Worm (Caenorhabditis elegans) whole organism, midembryonic: ENCODE measurements around the gene zip-7.
"Not testable (repeated sequence)": the region's sequence is repeated elsewhere in the genome, so short reads cannot be mapped to it uniquely, and the experiment has no call there.

Experiments
- T22C8.4 ChIP-seq: fragments of 200-800 bp; sonication (Bioruptor generic); IDR thresholded peaks from 2 replicates; pipeline ENCODE4 v1.3.6; 2022; ENCODE audit warnings: missing genetic modification characterization, missing compliant biosample characterization
- cog-1 ChIP-seq: sonication (generic microtip); optimal IDR thresholded peaks from 2 replicates; lab custom pipeline; 2016; ENCODE audit warnings: missing genetic modification characterization, missing compliant biosample characterization
- flt-1 ChIP-seq: fragments of 200-800 bp; sonication (Bioruptor generic); IDR thresholded peaks from 2 replicates; pipeline ENCODE4 v1.3.6; 2022; ENCODE audit warnings: missing genetic modification characterization, missing compliant biosample characterization
- klf-2 ChIP-seq: fragments of 200-800 bp; sonication (Bioruptor generic); conservative IDR thresholded peaks from 2 replicates; pipeline ENCODE4 v1.3.6; 2022; ENCODE audit warnings: missing genetic modification reagents, missing genetic modification characterization, missing compliant biosample characterization
- med-1 ChIP-seq: sonication (generic microtip); optimal IDR thresholded peaks from 2 replicates; lab custom pipeline; 2017; ENCODE audit warnings: missing genetic modification characterization, mild to moderate bottlenecking, missing compliant biosample characterization, antibody characterized with exemption, missing genetic modification reagents; ENCODE audit not compliant: insufficient read depth
- ref-1 ChIP-seq: fragments of 200-800 bp; sonication (Bioruptor generic); conservative IDR thresholded peaks from 2 replicates; pipeline ENCODE4 v1.3.6; 2022; ENCODE audit warnings: missing genetic modification reagents, missing genetic modification characterization, missing compliant biosample characterization
- tab-1 ChIP-seq: fragments of 200-800 bp; sonication (Bioruptor generic); IDR thresholded peaks from 2 replicates; pipeline ENCODE4 v1.3.6; 2022; ENCODE audit warnings: missing genetic modification characterization, missing compliant biosample characterization
- ztf-23 ChIP-seq: fragments of 200-800 bp; sonication (Bioruptor generic); IDR thresholded peaks from 2 replicates; pipeline ENCODE4 v1.3.6; 2022; ENCODE audit warnings: missing genetic modification reagents, missing genetic modification characterization, missing compliant biosample characterization
- ztf-29 ChIP-seq: fragments of 200-800 bp; sonication (Bioruptor generic); IDR thresholded peaks from 2 replicates; pipeline ENCODE4 v1.3.6; 2022; ENCODE audit warnings: missing genetic modification reagents, missing genetic modification characterization, missing compliant biosample characterization

The zip-7 gene

ce11 chrIV:16505632-16506203, at the start of gene zip-7:
Gene zip-7, minus strand, starts transcription at chrIV:16505682.
- TF ChIP-seq ztf-29 (GFP tag; lab: Robert Waterston, UW) (no peak), ztf-23 (GFP tag; lab: Robert Waterston, UW) (no peak), flt-1 (no peak), tab-1 (GFP tag; lab: Robert Waterston, UW) (no peak)

- TF ChIP-seq flt-1 (no peak), ref-1 (GFP tag; lab: Robert Waterston, UW) (no peak), tab-1 (GFP tag; lab: Robert Waterston, UW) (no peak), klf-2 (no peak), cog-1 (tag; lab: Kevin White, UChicago) (no peak), med-1 (no peak), T22C8.4 (GFP tag; lab: Robert Waterston, UW) (no peak), ztf-29 (GFP tag; lab: Robert Waterston, UW) (no peak), ztf-23 (GFP tag; lab: Robert Waterston, UW) (no peak)
Observed at ce11 chrIV:16551457-16551856, 46.0 kb upstream of the zip-7 start.

ce11 chrIV:16542649-16543048, 37.2 kb upstream of the zip-7 start, which contains the start of gene uroc-1:
Gene uroc-1, minus strand, starts transcription at chrIV:16542749.
- TF ChIP-seq ztf-23 (GFP tag; lab: Robert Waterston, UW) (no peak), cog-1 (tag; lab: Kevin White, UChicago) (no peak), klf-2 (no peak), flt-1 (no peak), tab-1 (GFP tag; lab: Robert Waterston, UW) (no peak), med-1 (no peak), ztf-29 (GFP tag; lab: Robert Waterston, UW) (no peak), T22C8.4 (GFP tag; lab: Robert Waterston, UW) (no peak), ref-1 (GFP tag; lab: Robert Waterston, UW) (no peak)

ce11 chrIV:16540540-16540939, 35.1 kb upstream of the zip-7 start:
- TF ChIP-seq T22C8.4 (GFP tag; lab: Robert Waterston, UW) (no peak), ztf-29 (GFP tag; lab: Robert Waterston, UW) (no peak), flt-1 (no peak), tab-1 (GFP tag; lab: Robert Waterston, UW) (no peak)

ce11 chrIV:16534900-16535299, 29.4 kb upstream of the zip-7 start:
- no peak for TF ChIP-seq med-1
- TF ChIP-seq klf-2 = no peak
- TF ChIP-seq tab-1 (GFP tag; lab: Robert Waterston, UW) = no peak
- no peak for TF ChIP-seq ztf-23 (GFP tag; lab: Robert Waterston, UW)

- TF ChIP-seq ztf-29 (GFP tag; lab: Robert Waterston, UW) = no peak
- TF ChIP-seq T22C8.4 (GFP tag; lab: Robert Waterston, UW) = no peak
- no peak for TF ChIP-seq tab-1 (GFP tag; lab: Robert Waterston, UW)
- no peak for TF ChIP-seq flt-1
- no peak for TF ChIP-seq klf-2
- TF ChIP-seq ztf-23 (GFP tag; lab: Robert Waterston, UW) = no peak
- TF ChIP-seq med-1 = no peak
- TF ChIP-seq ref-1 (GFP tag; lab: Robert Waterston, UW) = no peak
- TF ChIP-seq cog-1 (tag; lab: Kevin White, UChicago) = no peak
Observed at ce11 chrIV:16533361-16533760, 27.9 kb upstream of the zip-7 start, which contains the start of gene Y51H4A.6. Gene Y51H4A.6, plus strand, starts transcription at chrIV:16533661.

- no peak for TF ChIP-seq ztf-23 (GFP tag; lab: Robert Waterston, UW)
- TF ChIP-seq flt-1 = no peak
- no peak for TF ChIP-seq cog-1 (tag; lab: Kevin White, UChicago)
- no peak for TF ChIP-seq med-1
- no peak for TF ChIP-seq klf-2
- no peak for TF ChIP-seq tab-1 (GFP tag; lab: Robert Waterston, UW)
- TF ChIP-seq ztf-29 (GFP tag; lab: Robert Waterston, UW) = no peak
- no peak for TF ChIP-seq ref-1 (GFP tag; lab: Robert Waterston, UW)
- TF ChIP-seq T22C8.4 (GFP tag; lab: Robert Waterston, UW) = no peak
Observed at ce11 chrIV:16528375-16528774, 22.9 kb upstream of the zip-7 start, which contains the start of gene Y51H4A.937. Gene Y51H4A.937, plus strand, starts transcription at chrIV:16528675.

- TF ChIP-seq flt-1 (no peak), med-1 (no peak), tab-1 (GFP tag; lab: Robert Waterston, UW) (no peak), cog-1 (tag; lab: Kevin White, UChicago) (no peak)
Observed at ce11 chrIV:16526038-16526437, 20.6 kb upstream of the zip-7 start, which contains the start of gene Y51H4A.5. Gene Y51H4A.5, minus strand, starts transcription at chrIV:16526138.

- TF ChIP-seq ztf-29 (GFP tag; lab: Robert Waterston, UW) = no peak
- TF ChIP-seq flt-1 = no peak
- no peak for TF ChIP-seq ref-1 (GFP tag; lab: Robert Waterston, UW)
- TF ChIP-seq tab-1 (GFP tag; lab: Robert Waterston, UW) = no peak
- no peak for TF ChIP-seq T22C8.4 (GFP tag; lab: Robert Waterston, UW)
- TF ChIP-seq ztf-23 (GFP tag; lab: Robert Waterston, UW) = no peak
- no peak for TF ChIP-seq cog-1 (tag; lab: Kevin White, UChicago)
- no peak for TF ChIP-seq med-1
- TF ChIP-seq klf-2 = no peak
Observed at ce11 chrIV:16525018-16525417, 19.5 kb upstream of the zip-7 start.

- TF ChIP-seq cog-1 (tag; lab: Kevin White, UChicago); tab-1 (GFP tag; lab: Robert Waterston, UW); ztf-29 (GFP tag; lab: Robert Waterston, UW): not testable (repeated sequence)
Observed at ce11 chrIV:16507132-16507531, 1.6 kb upstream of the zip-7 start, which contains the start of gene Y51H4A.935. Gene Y51H4A.935, minus strand, starts transcription at chrIV:16507232.
